ENCODE assay signal across 1 worm cellular context in genomic region chrV:6352350-6352749, ce11.
TF ChIP-seq lines count a peak whose summit lies in the region.

No protein-coding gene starts in this region.

TF ChIP-seq in whole organism, L4 larva, 104 proteins besides CTCF, POLR2A, EP300 and RAD21 (continued from another document):
- no peak for TF ChIP-seq daf-12 (tag; optimal IDR thresholded peaks at IDR 0.05; lab: Kevin White, UChicago)
- TF ChIP-seq attf-4 (tag; optimal IDR thresholded peaks at IDR 0.05; lab: Kevin White, UChicago) = no peak
